Worm (Caenorhabditis elegans) whole organism, L4/young adult: ENCODE data around the gene C46C2.5.

Source experiments
- W03F9.2 ChIP-seq: fragments of 150-350 bp; optimal IDR thresholded peaks from 2 replicates; lab custom pipeline; 2014; ENCODE audit warnings: missing biosample characterization, missing genetic modification characterization
- dao-5 ChIP-seq: sonication (generic microtip); optimal IDR thresholded peaks from 2 replicates; lab custom pipeline; 2016; ENCODE audit warnings: missing genotype, missing genetic modification characterization, moderate library complexity, missing compliant biosample characterization
- him-1 ChIP-seq: sonication (generic microtip); optimal IDR thresholded peaks from 2 replicates; lab custom pipeline; 2016; ENCODE audit warnings: missing genotype, missing genetic modification reagents, missing genetic modification characterization, missing compliant biosample characterization

DNA sequence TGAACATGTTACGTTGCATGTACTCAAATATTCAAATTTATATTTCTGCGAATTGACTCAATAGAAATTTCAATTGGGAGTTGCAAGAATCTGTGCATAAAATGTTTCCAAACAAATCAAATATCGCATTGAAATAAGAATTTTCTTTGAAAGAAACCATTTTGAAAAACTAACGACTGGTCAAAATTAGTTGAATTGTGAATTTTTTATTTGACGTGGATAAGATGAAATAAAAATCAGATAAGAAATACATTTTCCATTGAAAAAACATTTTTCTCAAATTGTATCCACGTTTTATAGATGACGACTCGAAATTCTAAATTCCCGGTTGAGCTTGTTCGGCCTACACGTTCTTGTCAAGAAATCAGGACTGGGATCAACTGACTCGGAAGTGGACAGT lies 32.4 kb upstream of the C46C2.5 start, which contains the start of gene C46C2.3:
- no peak for TF ChIP-seq W03F9.2 (tag; lab: Kevin White, UChicago)
- no peak for TF ChIP-seq him-1 (tag; lab: Kevin White, UChicago)
- TF ChIP-seq dao-5, result no peak
